Fruit fly (Drosophila melanogaster) S2 (cell line): Measurements from ENCODE around the gene Acn.

Source experiments
- CG8478 ChIP-seq: fragments of >200 bp; optimal IDR thresholded peaks from 2 replicates; lab custom pipeline; 2018
- CTCF ChIP-seq, 2 experiments: fragments of >200 bp; optimal IDR thresholded peaks; 2 replicates each; lab custom pipeline; 2018

dm6 chr2L:19097374-19097773, 52.2 kb downstream of the Acn start:
- TF ChIP-seq CTCF (optimal IDR thresholded peaks at IDR 0.05; lab: Kevin White, UChicago) (no peak), CG8478 (lab: Kevin White, UChicago) (no peak)
